Worm (Caenorhabditis elegans) whole organism, young adult: ENCODE results near the gene F28C6.8.

Experiments used
- B0336.3 ChIP-seq: fragments of 200-800 bp; sonication (Bioruptor generic); IDR thresholded peaks from 2 replicates; pipeline ENCODE4 v1.3.6; 2022; ENCODE audit warnings: missing genetic modification characterization, missing compliant biosample characterization
- C17E4.6 ChIP-seq: fragments of 200-800 bp; sonication (Bioruptor generic); IDR thresholded peaks from 2 replicates; pipeline ENCODE4 v1.3.6; 2022; ENCODE audit warnings: missing genetic modification reagents, missing genetic modification characterization, missing compliant biosample characterization
- D2030.7 ChIP-seq: fragments of 200-800 bp; sonication (Bioruptor generic); IDR thresholded peaks from 2 replicates; pipeline ENCODE4 v1.3.6; 2022; ENCODE audit warnings: missing genetic modification reagents, missing genetic modification characterization, missing compliant biosample characterization
- F33H1.4 ChIP-seq: fragments of 200-800 bp; sonication (Bioruptor generic); IDR thresholded peaks from 2 replicates; pipeline ENCODE4 v1.3.6; 2022; ENCODE audit warnings: missing genetic modification reagents, missing genetic modification characterization, missing compliant biosample characterization
- F39B2.1 ChIP-seq: fragments of 200-800 bp; sonication (Bioruptor generic); IDR thresholded peaks from 2 replicates; pipeline ENCODE4 v1.3.6; 2022; ENCODE audit warnings: missing genetic modification reagents, missing genetic modification characterization, missing compliant biosample characterization
- F49E8.2 ChIP-seq: sonication (generic microtip); optimal IDR thresholded peaks from 3 replicates; lab custom pipeline; 2017; ENCODE audit warnings: missing genetic modification characterization, mild to moderate bottlenecking, missing compliant biosample characterization, antibody characterized with exemption, moderate library complexity; ENCODE audit not compliant: insufficient read depth
- F52B5.7 ChIP-seq: sonication (generic microtip); optimal IDR thresholded peaks from 2 replicates; lab custom pipeline; 2016; ENCODE audit warnings: mild to moderate bottlenecking, missing genetic modification characterization, missing compliant biosample characterization
- F57A8.1 ChIP-seq: fragments of 200-800 bp; sonication (Bioruptor generic); optimal IDR thresholded peaks from 2 replicates; lab custom pipeline; 2018; ENCODE audit warnings: mild to moderate bottlenecking, missing genetic modification characterization, moderate library complexity, missing compliant biosample characterization
- F57C9.4 ChIP-seq: sonication (generic microtip); optimal IDR thresholded peaks from 2 replicates; lab custom pipeline; 2017; ENCODE audit warnings: mild to moderate bottlenecking, missing genetic modification characterization, missing compliant biosample characterization
- Y53G8AR.9 ChIP-seq: fragments of 200-800 bp; sonication (Bioruptor generic); conservative IDR thresholded peaks from 2 replicates; pipeline ENCODE4 v1.3.6; 2022; ENCODE audit warnings: missing genetic modification reagents, missing genetic modification characterization, missing compliant biosample characterization
- Y56A3A.18 ChIP-seq: fragments of 200-800 bp; sonication (Bioruptor generic); IDR thresholded peaks from 2 replicates; pipeline ENCODE4 v1.3.6; 2022; ENCODE audit warnings: missing genetic modification reagents, missing genetic modification characterization, missing compliant biosample characterization
- Y95B8A.8 ChIP-seq: fragments of 200-800 bp; sonication (Bioruptor generic); IDR thresholded peaks from 2 replicates; pipeline ENCODE4 v1.3.6; 2022; ENCODE audit warnings: missing genetic modification reagents, missing genetic modification characterization, missing compliant biosample characterization
- attf-6 ChIP-seq: fragments of 200-800 bp; sonication (Bioruptor generic); IDR thresholded peaks from 2 replicates; pipeline ENCODE4 v1.3.6; 2022; ENCODE audit warnings: missing genetic modification reagents, missing genetic modification characterization, missing compliant biosample characterization
- ceh-100 ChIP-seq: fragments of 200-800 bp; sonication (Bioruptor generic); IDR thresholded peaks from 2 replicates; pipeline ENCODE4 v1.3.6; 2022; ENCODE audit warnings: missing genetic modification reagents, missing genetic modification characterization, missing compliant biosample characterization
- ceh-58 ChIP-seq: fragments of 200-800 bp; sonication (Bioruptor generic); IDR thresholded peaks from 2 replicates; pipeline ENCODE4 v1.3.6; 2022; ENCODE audit warnings: missing genetic modification characterization, missing compliant biosample characterization
- ceh-91 ChIP-seq: fragments of 200-800 bp; sonication (Bioruptor generic); IDR thresholded peaks from 2 replicates; pipeline ENCODE4 v1.3.6; 2022; ENCODE audit warnings: missing genetic modification reagents, missing genetic modification characterization, missing compliant biosample characterization
- dpl-1 ChIP-seq: fragments of 150-350 bp; optimal IDR thresholded peaks from 2 replicates; lab custom pipeline; 2014; ENCODE audit warnings: missing biosample characterization, missing genetic modification reagents, missing genetic modification characterization
- efl-1 ChIP-seq: fragments of 150-350 bp; optimal IDR thresholded peaks from 2 replicates; lab custom pipeline; 2014; ENCODE audit warnings: missing biosample characterization, missing genetic modification reagents, missing genetic modification characterization
- ekl-4 ChIP-seq: fragments of 200-800 bp; sonication (Bioruptor generic); IDR thresholded peaks from 2 replicates; pipeline ENCODE4 v1.3.6; 2022; ENCODE audit warnings: missing genetic modification reagents, missing genetic modification characterization, missing compliant biosample characterization
- ets-4 ChIP-seq: fragments of 200-800 bp; sonication (Bioruptor generic); optimal IDR thresholded peaks from 2 replicates; lab custom pipeline; 2018; ENCODE audit warnings: mild to moderate bottlenecking, missing genetic modification characterization, missing compliant biosample characterization
- hlh-26 ChIP-seq: fragments of 200-800 bp; sonication (Bioruptor generic); conservative IDR thresholded peaks from 2 replicates; pipeline ENCODE4 v1.3.6; 2022; ENCODE audit warnings: missing genetic modification reagents, missing genetic modification characterization, missing compliant biosample characterization
- hsf-1 ChIP-seq: fragments of 200-800 bp; sonication (Bioruptor generic); IDR thresholded peaks from 2 replicates; pipeline ENCODE4 v1.3.6; 2022; ENCODE audit warnings: missing genetic modification reagents, missing genetic modification characterization, missing compliant biosample characterization
- lag-1 ChIP-seq: fragments of 200-800 bp; sonication (Bioruptor generic); IDR thresholded peaks from 2 replicates; pipeline ENCODE4 v1.3.6; 2022; ENCODE audit warnings: missing genetic modification reagents, missing genetic modification characterization, missing compliant biosample characterization
- lin-35 ChIP-seq, 3 experiments: fragments of 150-350 bp in 2 of 3; sonication (generic microtip) in 1 of 3; optimal IDR thresholded peaks; 2 replicates each; lab custom pipeline; 2014 to 2018; ENCODE audit warnings: missing biosample characterization in 3 of 3, missing genetic modification characterization in 3 of 3, missing genetic modification reagents in 3 of 3
- lin-54 ChIP-seq: fragments of 200-800 bp; sonication (Bioruptor generic); optimal IDR thresholded peaks from 2 replicates; lab custom pipeline; 2018; ENCODE audit warnings: mild to moderate bottlenecking, missing genetic modification characterization, missing compliant biosample characterization
- lsl-1 ChIP-seq: fragments of 200-800 bp; sonication (Bioruptor generic); optimal IDR thresholded peaks from 2 replicates; lab custom pipeline; 2018; ENCODE audit warnings: mild to moderate bottlenecking, missing genetic modification characterization, moderate library complexity, missing compliant biosample characterization
- madf-3 ChIP-seq: fragments of 200-800 bp; sonication (Bioruptor generic); IDR thresholded peaks from 2 replicates; pipeline ENCODE4 v1.3.6; 2022; ENCODE audit warnings: missing genetic modification reagents, missing genetic modification characterization, missing compliant biosample characterization
- madf-6 ChIP-seq: fragments of 200-800 bp; sonication (Bioruptor generic); IDR thresholded peaks from 2 replicates; pipeline ENCODE4 v1.3.6; 2022; ENCODE audit warnings: missing genetic modification reagents, missing genetic modification characterization, missing compliant biosample characterization
- nhr-120 ChIP-seq: fragments of 200-800 bp; sonication (Bioruptor generic); IDR thresholded peaks from 2 replicates; pipeline ENCODE4 v1.3.6; 2022; ENCODE audit warnings: missing genetic modification characterization, missing compliant biosample characterization
- rec-8 ChIP-seq, 2 experiments: sonication (generic microtip); optimal IDR thresholded peaks; 2 replicates each; lab custom pipeline; 2016; ENCODE audit warnings: mild to moderate bottlenecking in 2 of 2, missing genetic modification characterization in 2 of 2, missing genetic modification reagents in 2 of 2, missing genotype in 2 of 2, missing biosample characterization in 1 of 2, missing compliant biosample characterization in 1 of 2, moderate library complexity in 1 of 2
- snpc-1.1 ChIP-seq: sonication (generic microtip); optimal IDR thresholded peaks from 2 replicates; lab custom pipeline; 2017; ENCODE audit warnings: missing genetic modification characterization, mild to moderate bottlenecking, missing compliant biosample characterization, antibody characterized with exemption, moderate library complexity, missing genotype, missing genetic modification reagents; ENCODE audit not compliant: insufficient read depth
- snpc-1.3 ChIP-seq: sonication (generic microtip); optimal IDR thresholded peaks from 2 replicates; lab custom pipeline; 2017; ENCODE audit warnings: missing genetic modification characterization, mild to moderate bottlenecking, missing compliant biosample characterization, antibody characterized with exemption, moderate library complexity, missing genotype, missing genetic modification reagents; ENCODE audit not compliant: insufficient read depth
- snpc-3.4 ChIP-seq: sonication (generic microtip); optimal IDR thresholded peaks from 2 replicates; lab custom pipeline; 2017; ENCODE audit warnings: missing genetic modification characterization, mild to moderate bottlenecking, missing compliant biosample characterization, antibody characterized with exemption, moderate library complexity, missing genotype, missing genetic modification reagents
- snpc-4 ChIP-seq, 5 experiments: fragments of 150-350 bp in 1 of 5; sonication (generic microtip) in 4 of 5; optimal IDR thresholded peaks; 2 replicates each; lab custom pipeline; 2014 to 2018; ENCODE audit warnings: missing genetic modification characterization in 5 of 5, missing biosample characterization in 3 of 5, antibody characterized with exemption in 2 of 5, mild to moderate bottlenecking in 2 of 5, missing compliant biosample characterization in 2 of 5, missing genotype in 2 of 5, moderate library complexity in 2 of 5, missing genetic modification reagents in 1 of 5
- somi-1 ChIP-seq: fragments of 200-800 bp; sonication (Bioruptor generic); optimal IDR thresholded peaks from 2 replicates; lab custom pipeline; 2018; ENCODE audit warnings: mild to moderate bottlenecking, missing genetic modification characterization, missing compliant biosample characterization
- sptf-2 ChIP-seq: fragments of 200-800 bp; sonication (Bioruptor generic); optimal IDR thresholded peaks from 2 replicates; lab custom pipeline; 2018; ENCODE audit warnings: mild to moderate bottlenecking, missing genetic modification characterization, missing compliant biosample characterization
- tbp1 ChIP-seq: fragments of 200-800 bp; sonication (Bioruptor generic); optimal IDR thresholded peaks from 2 replicates; lab custom pipeline; 2018; ENCODE audit warnings: mild to moderate bottlenecking, missing genetic modification characterization, missing compliant biosample characterization
- unc-130 ChIP-seq: sonication (generic microtip); optimal IDR thresholded peaks from 2 replicates; lab custom pipeline; 2016; ENCODE audit warnings: missing genetic modification reagents, missing genetic modification characterization, missing compliant biosample characterization
- zfh-2 ChIP-seq: fragments of 200-800 bp; sonication (Bioruptor generic); conservative IDR thresholded peaks from 2 replicates; pipeline ENCODE4 v1.3.6; 2022; ENCODE audit warnings: missing genetic modification reagents, missing genetic modification characterization, missing compliant biosample characterization

The F28C6.8 gene

ce11 chrII:8569038-8569977 lies 37.3 kb upstream of the F28C6.8 start, which contains the start of the genes col-38 and rpl-5 (continued):
- TF ChIP-seq Y56A3A.18 (no peak), hlh-26 (GFP tag; lab: Robert Waterston, UW) (no peak), F57A8.1 (no peak)

ce11 chrII:8570977-8571376 lies 35.7 kb upstream of the F28C6.8 start, which contains the start of gene bcs-1:
bcs-1 (plus strand) TSS chrII:8571085.
- TF ChIP-seq ceh-58 (no peak), F39B2.1 (GFP tag; lab: Robert Waterston, UW) (0 out of 2 replicates have a peak, but pooled peaks have one; percentile 44), F33H1.4 (GFP tag; lab: Robert Waterston, UW) (peak; percentile 19), lsl-1 (GFP tag; lab: Kevin White, UChicago) (peak; percentile 26), F52B5.7 (tag; lab: Kevin White, UChicago) (no peak), madf-3 (GFP tag; lab: Robert Waterston, UW) (0 out of 2 replicates have a peak, but pooled peaks have one; percentile 67), madf-6 (GFP tag; lab: Robert Waterston, UW) (peak; percentile 70; the same call in 1 of the 2 replicates), ceh-100 (0 out of 2 replicates have a peak, but pooled peaks have one; percentile 8), B0336.3 (GFP tag; lab: Robert Waterston, UW) (peak; percentile 52; the same call in 1 of the 2 replicates), Y53G8AR.9 (peak; percentile 61; the same call in 1 of the 2 replicates), rec-8 (tag; optimal IDR thresholded peaks at IDR 0.05; lab: Kevin White, UChicago) (no peak), lin-35 (GFP tag; optimal IDR thresholded peaks at IDR 0.05; lab: Kevin White, UChicago) (no peak), somi-1 (GFP tag; lab: Kevin White, UChicago) (no peak), ekl-4 (GFP tag; lab: Robert Waterston, UW) (0 out of 2 replicates have a peak, but pooled peaks have one; percentile 20), ceh-91 (GFP tag; lab: Robert Waterston, UW) (0 out of 2 replicates have a peak, but pooled peaks have one; percentile 10), C17E4.6 (0 out of 2 replicates have a peak, but pooled peaks have one; percentile 14), snpc-4 (GFP tag; optimal IDR thresholded peaks at IDR 0.05; lab: Kevin White, UChicago) (peak; percentile 28), snpc-4 (tag; optimal IDR thresholded peaks at IDR 0.05; lab: Kevin White, UChicago) (no peak), snpc-1.1 (peak; percentile 36), lin-54 (GFP tag; lab: Kevin White, UChicago) (peak; percentile 10), nhr-120 (no peak), ets-4 (GFP tag; lab: Kevin White, UChicago) (no peak), attf-6 (GFP tag; lab: Robert Waterston, UW) (peak; percentile 42)

- TF ChIP-seq tbp1 (GFP tag; lab: Kevin White, UChicago) (no peak), zfh-2 (GFP tag; lab: Robert Waterston, UW) (no peak), F57C9.4 (tag; lab: Kevin White, UChicago) (no peak), sptf-2 (no peak)
- TF ChIP-seq, all 124 proteins: peak for 0
Observed at ce11 chrII:8573044-8573443, 33.6 kb upstream of the F28C6.8 start, which contains the start of gene F54C9.7. F54C9.7 (plus strand) TSS chrII:8573344.

- no peak for TF ChIP-seq lag-1 (GFP tag; lab: Robert Waterston, UW)
- TF ChIP-seq snpc-1.1 = peak; percentile 78
- TF ChIP-seq dpl-1 (GFP tag; lab: Kevin White, UChicago) = peak; percentile 63
- peak; percentile 94 for TF ChIP-seq madf-6 (GFP tag; lab: Robert Waterston, UW)
- TF ChIP-seq snpc-3.4 (tag; lab: Kevin White, UChicago) = peak; percentile 78
- TF ChIP-seq F33H1.4 (GFP tag; lab: Robert Waterston, UW) = peak; percentile 67
- peak; percentile 79 for TF ChIP-seq D2030.7
- peak; percentile 29 for TF ChIP-seq unc-130 (GFP tag; lab: Kevin White, UChicago)
- 0 out of 2 replicates have a peak, but pooled peaks have one; percentile 41 for TF ChIP-seq ekl-4 (GFP tag; lab: Robert Waterston, UW)
- peak; percentile 95 for TF ChIP-seq efl-1
- TF ChIP-seq hsf-1 = peak; percentile 65; the same call in 1 of the 2 replicates
- TF ChIP-seq Y95B8A.8 = 0 out of 2 replicates have a peak, but pooled peaks have one; percentile 56
- TF ChIP-seq lsl-1 (GFP tag; lab: Kevin White, UChicago) = peak; percentile 88
- peak; percentile 17 for TF ChIP-seq snpc-1.3 (tag; lab: Kevin White, UChicago)
- TF ChIP-seq F49E8.2 (tag; lab: Kevin White, UChicago) = peak; percentile 73
Observed at ce11 chrII:8575184-8575583, 31.5 kb upstream of the F28C6.8 start, which contains the start of gene puf-5. puf-5 (plus strand) TSS chrII:8575541.
